Worm (Caenorhabditis elegans) whole organism, L3 larva: Measurements from ENCODE around the gene F55G11.2.

Source experiments
- ceh-16 ChIP-seq: sonication (generic microtip); optimal IDR thresholded peaks from 2 replicates; lab custom pipeline; 2017; ENCODE audit warnings: missing biosample characterization, missing genetic modification characterization
- ceh-28 ChIP-seq: fragments of 150-350 bp; optimal IDR thresholded peaks from 2 replicates; lab custom pipeline; 2014; ENCODE audit warnings: missing biosample characterization, missing genetic modification reagents, missing genetic modification characterization
- ceh-82 ChIP-seq: fragments of 150-350 bp; optimal IDR thresholded peaks from 2 replicates; lab custom pipeline; 2014; ENCODE audit warnings: missing biosample characterization, missing genetic modification characterization
- ceh-9 ChIP-seq: sonication (generic microtip); optimal IDR thresholded peaks from 2 replicates; lab custom pipeline; 2018; ENCODE audit warnings: missing biosample characterization, missing genetic modification characterization
- egl-5 ChIP-seq: fragments of 150-350 bp; optimal IDR thresholded peaks from 2 replicates; lab custom pipeline; 2017; ENCODE audit warnings: missing biosample characterization, missing genetic modification reagents, missing genetic modification characterization, inconsistent platforms
- elt-1 ChIP-seq: fragments of 150-350 bp; optimal IDR thresholded peaks from 2 replicates; lab custom pipeline; 2014; ENCODE audit warnings: missing biosample characterization, missing genetic modification characterization
- elt-2 ChIP-seq: sonication (generic microtip); optimal IDR thresholded peaks from 2 replicates; lab custom pipeline; 2016; ENCODE audit warnings: missing genetic modification reagents, mild to moderate bottlenecking, missing genetic modification characterization, missing compliant biosample characterization
- elt-3 ChIP-seq, 3 experiments: fragments of 150-350 bp in 1 of 3; sonication (generic microtip) in 2 of 3; optimal IDR thresholded peaks; 2 replicates in 2 of 3; 4 replicates in 1 of 3; lab custom pipeline; 2014 to 2017; ENCODE audit warnings: missing biosample characterization in 3 of 3, missing genetic modification characterization in 3 of 3
- fkh-10 ChIP-seq: sonication (generic microtip); optimal IDR thresholded peaks from 2 replicates; lab custom pipeline; 2017; ENCODE audit warnings: missing biosample characterization, missing genetic modification reagents, missing genetic modification characterization
- fkh-2 ChIP-seq: fragments of 150-350 bp; optimal IDR thresholded peaks from 2 replicates; lab custom pipeline; 2014; ENCODE audit warnings: missing biosample characterization, missing genetic modification reagents, missing genetic modification characterization
- hmg-11 ChIP-seq: sonication (generic microtip); optimal IDR thresholded peaks from 2 replicates; lab custom pipeline; 2016; ENCODE audit warnings: missing genetic modification characterization, missing compliant biosample characterization
- jun-1 ChIP-seq: fragments of 150-350 bp; optimal IDR thresholded peaks from 2 replicates; lab custom pipeline; 2014; ENCODE audit warnings: missing biosample characterization, missing genetic modification reagents, missing genetic modification characterization
- lin-15B ChIP-seq: fragments of 150-350 bp; optimal IDR thresholded peaks from 2 replicates; lab custom pipeline; 2014; ENCODE audit warnings: missing biosample characterization, missing genetic modification characterization
- lin-39 ChIP-seq: fragments of 150-350 bp; optimal IDR thresholded peaks from 2 replicates; lab custom pipeline; 2018; ENCODE audit warnings: missing biosample characterization, missing genetic modification reagents, missing genetic modification characterization
- mdl-1 ChIP-seq: fragments of 150-350 bp; optimal IDR thresholded peaks from 2 replicates; lab custom pipeline; 2014; ENCODE audit warnings: missing biosample characterization, missing genetic modification characterization
- nfya-1 ChIP-seq: sonication (generic microtip); optimal IDR thresholded peaks from 2 replicates; lab custom pipeline; 2017; ENCODE audit warnings: missing genetic modification characterization, mild to moderate bottlenecking, missing compliant biosample characterization, antibody characterized with exemption, moderate library complexity; ENCODE audit not compliant: insufficient read depth
- nhr-25 ChIP-seq: sonication (generic microtip); optimal IDR thresholded peaks from 2 replicates; lab custom pipeline; 2017; ENCODE audit warnings: missing biosample characterization, missing genetic modification characterization
- nhr-67 ChIP-seq: fragments of 150-350 bp; optimal IDR thresholded peaks from 2 replicates; lab custom pipeline; 2014; ENCODE audit warnings: missing biosample characterization, missing genetic modification characterization
- nhr-76 ChIP-seq: fragments of 150-350 bp; sonication (generic microtip); optimal IDR thresholded peaks from 5 replicates; lab custom pipeline; 2014; ENCODE audit warnings: missing biosample characterization, missing genetic modification characterization
- nhr-77 ChIP-seq: fragments of 150-350 bp; optimal IDR thresholded peaks from 2 replicates; lab custom pipeline; 2014; ENCODE audit warnings: missing biosample characterization, missing genetic modification characterization
- sea-2 ChIP-seq: fragments of 150-350 bp; sonication (generic microtip); optimal IDR thresholded peaks from 4 replicates; lab custom pipeline; 2014; ENCODE audit warnings: missing biosample characterization, missing genetic modification reagents, missing genetic modification characterization
- snpc-4 ChIP-seq: fragments of 150-350 bp; optimal IDR thresholded peaks from 2 replicates; lab custom pipeline; 2014; ENCODE audit warnings: missing biosample characterization, missing genetic modification characterization
- unc-39 ChIP-seq: sonication (generic microtip); optimal IDR thresholded peaks from 4 replicates; lab custom pipeline; 2017; ENCODE audit warnings: missing biosample characterization, missing genetic modification characterization
- unc-62 ChIP-seq: fragments of 150-350 bp; sonication (generic microtip); optimal IDR thresholded peaks from 4 replicates; lab custom pipeline; 2014; ENCODE audit warnings: missing biosample characterization, missing genetic modification reagents, missing genetic modification characterization
- zag-1 ChIP-seq: fragments of 150-350 bp; optimal IDR thresholded peaks from 2 replicates; lab custom pipeline; 2014; ENCODE audit warnings: missing biosample characterization, missing genetic modification characterization
- ztf-4 ChIP-seq: fragments of 150-350 bp; optimal IDR thresholded peaks from 2 replicates; lab custom pipeline; 2014; ENCODE audit warnings: missing biosample characterization, missing genetic modification characterization

F55G11.2 gene

DNA sequence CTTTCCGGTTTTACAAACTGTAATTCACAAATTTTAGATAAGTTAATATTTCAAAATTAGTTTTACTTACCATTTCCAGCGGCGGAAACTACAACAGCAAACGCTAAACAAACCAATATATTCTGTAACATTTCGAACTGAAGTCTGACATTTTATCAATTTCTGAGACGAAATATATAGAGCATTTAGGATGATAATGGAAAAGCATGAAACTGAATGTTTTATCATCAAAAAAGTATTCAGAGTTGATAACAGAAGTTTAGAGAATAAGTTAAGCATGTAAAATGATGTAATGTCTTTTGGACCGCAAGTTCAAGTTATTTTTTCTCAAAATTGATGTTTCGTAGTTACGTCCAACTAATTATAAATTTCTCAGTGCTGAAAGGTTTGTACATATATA is at the start of gene F55G11.2:
Gene F55G11.2 (minus strand): TSS at position 149 of the 400 bp plus-strand sequence.
- peak; percentile 76 for TF ChIP-seq elt-2 (tag; lab: Kevin White, UChicago)
- TF ChIP-seq ceh-9 (tag; lab: Kevin White, UChicago), result no peak
- TF ChIP-seq, all 47 proteins: peak for 1

- TF ChIP-seq jun-1 (tag; lab: Kevin White, UChicago) (no peak), elt-3 (tag; optimal IDR thresholded peaks at IDR 0.05; lab: Kevin White, UChicago) (no peak), fkh-10 (GFP tag; lab: Kevin White, UChicago) (peak; percentile 70), hmg-11 (tag; lab: Kevin White, UChicago) (peak; percentile 39), zag-1 (tag; lab: Kevin White, UChicago) (no peak)
Measured at ce11 chrIV:13016820-13017219, 47.7 kb upstream of the F55G11.2 start.

ce11 chrIV:13015801-13016404 is 46.8 kb upstream of the F55G11.2 start:
- TF ChIP-seq fkh-10 (GFP tag; lab: Kevin White, UChicago), result no peak
- no peak for TF ChIP-seq ceh-28 (tag; lab: Kevin White, UChicago)
- TF ChIP-seq egl-5 (tag; lab: Kevin White, UChicago), result peak; percentile 29
- TF ChIP-seq nfya-1 (tag; lab: Kevin White, UChicago), result peak; percentile 38
- TF ChIP-seq sea-2 (GFP tag; lab: Kevin White, UChicago), result no peak
- TF ChIP-seq lin-39 (tag; lab: Kevin White, UChicago), result peak; percentile 44

DNA sequence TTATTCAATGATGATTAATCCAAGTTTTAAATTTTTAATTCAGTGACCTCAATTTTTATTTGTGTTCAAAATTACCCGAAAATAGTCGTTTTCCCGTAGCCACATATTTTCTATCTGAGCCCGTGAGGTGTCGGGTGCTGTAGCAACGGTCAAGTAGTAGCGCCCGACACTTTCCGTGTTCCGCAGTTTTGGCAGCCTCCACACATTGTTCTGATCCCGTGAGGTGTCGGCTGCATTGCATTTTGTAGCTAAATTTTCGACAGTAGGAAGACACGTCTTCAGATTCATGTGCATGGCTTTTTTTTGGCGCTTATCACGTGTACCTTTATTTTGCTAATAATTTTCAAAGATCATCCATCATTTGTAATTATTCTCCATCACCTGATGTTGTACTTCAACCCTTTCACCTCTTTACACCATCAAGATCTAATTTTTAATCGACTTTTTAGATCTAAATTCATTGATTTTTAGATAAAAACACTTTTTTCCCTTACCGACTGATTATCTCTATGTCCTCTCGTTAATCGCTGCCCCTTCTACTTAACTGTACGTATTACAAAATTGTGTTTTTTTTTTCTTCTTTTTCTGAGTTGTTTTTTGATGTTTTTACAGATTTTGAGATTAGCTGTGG is 44.7 kb upstream of the F55G11.2 start:
- TF ChIP-seq snpc-4 (tag; lab: Kevin White, UChicago), result peak; percentile 24
- TF ChIP-seq elt-1 (tag; lab: Kevin White, UChicago), result peak; percentile 97
- no peak for TF ChIP-seq lin-15B (tag; lab: Kevin White, UChicago)
- no peak for TF ChIP-seq nhr-76 (tag; lab: Kevin White, UChicago)

DNA sequence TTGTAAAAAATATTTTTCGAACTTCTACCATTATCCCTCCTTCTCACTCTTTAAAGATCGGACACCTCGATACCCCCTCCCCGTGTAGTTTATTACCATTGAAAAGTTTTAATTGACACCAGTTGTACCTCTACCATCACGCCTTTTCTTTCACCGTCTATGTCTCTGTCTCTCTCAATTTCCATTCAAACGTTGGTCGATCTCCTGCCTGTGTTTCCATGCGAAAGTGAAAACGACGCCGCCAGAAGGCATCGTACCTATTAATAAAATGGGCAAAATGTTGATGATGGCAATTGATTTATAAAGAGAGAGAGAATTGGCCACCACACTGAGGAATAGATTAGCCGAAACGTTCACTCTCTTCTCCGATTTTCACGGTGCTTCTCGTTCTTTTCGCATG is 44.1 kb upstream of the F55G11.2 start:
- TF ChIP-seq elt-1 (tag; lab: Kevin White, UChicago), result peak; percentile 52
- TF ChIP-seq ceh-82 (tag; lab: Kevin White, UChicago), result no peak
- TF ChIP-seq unc-39 (tag; lab: Kevin White, UChicago), result no peak
- TF ChIP-seq egl-5 (tag; lab: Kevin White, UChicago), result peak; percentile 62
- TF ChIP-seq nhr-77 (tag; lab: Kevin White, UChicago), result no peak
- peak; percentile 59 for TF ChIP-seq nhr-25 (tag; lab: Kevin White, UChicago)
- TF ChIP-seq ceh-9 (tag; lab: Kevin White, UChicago), result no peak
- no peak for TF ChIP-seq fkh-2 (tag; lab: Kevin White, UChicago)
- TF ChIP-seq nhr-67, result no peak
- TF ChIP-seq, all 47 proteins: peak for 3

DNA sequence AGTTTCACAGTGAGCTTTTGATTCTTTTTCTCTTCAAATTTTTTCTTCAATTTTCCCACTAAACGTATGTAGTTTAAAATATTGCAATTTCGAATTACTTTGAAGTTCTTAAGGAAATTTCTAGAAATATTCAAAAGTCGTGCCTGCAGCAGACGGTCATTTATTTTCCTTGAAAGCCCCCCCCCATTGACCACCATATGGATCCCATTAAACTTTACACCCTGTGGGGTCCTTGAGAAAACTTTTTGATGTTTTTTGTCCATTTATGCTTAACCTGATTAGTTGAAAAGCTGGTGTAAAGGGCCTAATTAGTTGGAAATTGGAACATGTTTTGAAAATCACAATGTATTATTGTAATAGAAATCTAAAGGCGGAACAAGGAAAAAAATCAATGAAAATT is 40.4 kb upstream of the F55G11.2 start:
- TF ChIP-seq unc-62 (GFP tag; lab: Kevin White, UChicago), result no peak
- TF ChIP-seq jun-1 (tag; lab: Kevin White, UChicago), result no peak
- TF ChIP-seq ceh-16 (tag; lab: Kevin White, UChicago), result no peak
- no peak for TF ChIP-seq elt-2 (tag; lab: Kevin White, UChicago)
- TF ChIP-seq hmg-11 (tag; lab: Kevin White, UChicago), result no peak
- no peak for TF ChIP-seq nhr-77 (tag; lab: Kevin White, UChicago)
- no peak for TF ChIP-seq elt-3 (tag; optimal IDR thresholded peaks at IDR 0.05; lab: Kevin White, UChicago)
- no peak for TF ChIP-seq mdl-1 (tag; lab: Kevin White, UChicago)
- no peak for TF ChIP-seq ztf-4 (tag; lab: Kevin White, UChicago)
